Worm (Caenorhabditis elegans) whole organism, early embryonic: ENCODE results near the gene M04B2.7.
A peak's percentile ranks its signal among the peaks of the same experiment; 100 is the strongest.

Source experiments
- B0310.2 ChIP-seq: sonication (generic microtip); optimal IDR thresholded peaks from 2 replicates; lab custom pipeline; 2016; ENCODE audit warnings: mild to moderate bottlenecking, missing genetic modification characterization, missing compliant biosample characterization
- ama-1 ChIP-seq: fragments of 150-350 bp; optimal IDR thresholded peaks from 2 replicates; lab custom pipeline; 2014
- ceh-13 ChIP-seq: fragments of 200-800 bp; sonication (Bioruptor generic); optimal IDR thresholded peaks from 2 replicates; lab custom pipeline; 2018; ENCODE audit warnings: mild to moderate bottlenecking, missing genetic modification characterization, missing compliant biosample characterization
- flt-1 ChIP-seq: fragments of 200-800 bp; sonication (Bioruptor generic); IDR thresholded peaks from 2 replicates; pipeline ENCODE4 v1.3.6; 2022; ENCODE audit warnings: missing genetic modification characterization, missing compliant biosample characterization
- hmbx-1 ChIP-seq: sonication (generic microtip); optimal IDR thresholded peaks from 2 replicates; lab custom pipeline; 2016; ENCODE audit warnings: mild to moderate bottlenecking, missing genetic modification characterization, missing compliant biosample characterization
- pes-1 ChIP-seq: fragments of 200-800 bp; sonication (Bioruptor generic); IDR thresholded peaks from 2 replicates; pipeline ENCODE4 v1.3.6; 2022; ENCODE audit warnings: missing genetic modification reagents, missing genetic modification characterization, missing compliant biosample characterization
- tbx-11 ChIP-seq: fragments of 200-800 bp; sonication (Bioruptor generic); IDR thresholded peaks from 2 replicates; pipeline ENCODE4 v1.3.6; 2022; ENCODE audit warnings: missing genetic modification characterization, missing compliant biosample characterization

ce11 chrIV:11582450-11583166 lies 34.0 kb upstream of the M04B2.7 start:
- no peak for TF ChIP-seq ama-1 (lab: Kevin White, UChicago)
- TF ChIP-seq hmbx-1 (tag; lab: Kevin White, UChicago) = no peak
- peak; percentile 22; the same call in 1 of the 2 replicates for TF ChIP-seq pes-1
- no peak for TF ChIP-seq ceh-13 (GFP tag; lab: Kevin White, UChicago)
- no peak for TF ChIP-seq flt-1
- TF ChIP-seq tbx-11 (GFP tag; lab: Robert Waterston, UW) = no peak
- TF ChIP-seq B0310.2 = no peak
